Worm (Caenorhabditis elegans): ENCODE results near the gene C07B5.6.

- TF ChIP-seq blmp-1 (tag; optimal IDR thresholded peaks at IDR 0.05) (no peak), elt-3 (tag; optimal IDR thresholded peaks at IDR 0.05) (no peak), unc-39 (tag; optimal IDR thresholded peaks at IDR 0.05) (no peak), nhr-237 (tag; optimal IDR thresholded peaks at IDR 0.05) (no peak), lin-13 (tag; optimal IDR thresholded peaks at IDR 0.05) (no peak), unc-62 (GFP tag; optimal IDR thresholded peaks at IDR 0.05) (no peak)
These were observed 10.3 kb upstream of the C07B5.6 start for ce11 chrX:9508426-9509010.
